Fruit fly (Drosophila melanogaster) whole organism, embryonic: Measurements from ENCODE around the gene Gdh.

Experiments
- Blimp-1 ChIP-seq: fragments of 200-800 bp; sonication (Bioruptor generic); optimal IDR thresholded peaks from 3 replicates; lab custom pipeline; 2018; ENCODE audit warnings: missing biosample characterization, missing genetic modification characterization, mild to moderate bottlenecking, moderate library complexity, missing genetic modification reagents
- BtbVII ChIP-seq: fragments of 200-800 bp; sonication (Bioruptor generic); optimal IDR thresholded peaks from 3 replicates; lab custom pipeline; 2017; ENCODE audit warnings: missing biosample characterization, mild to moderate bottlenecking, missing genetic modification characterization
- CG10209 ChIP-seq: fragments of 200-800 bp; sonication (Bioruptor generic); optimal IDR thresholded peaks from 3 replicates; lab custom pipeline; 2017; ENCODE audit warnings: missing biosample characterization, mild to moderate bottlenecking, missing genetic modification characterization, missing genetic modification reagents
- CG12219 ChIP-seq: fragments of 200-800 bp; sonication (Bioruptor generic); optimal IDR thresholded peaks from 3 replicates; lab custom pipeline; 2018; ENCODE audit warnings: missing biosample characterization, mild to moderate bottlenecking, missing genetic modification characterization
- CG13296 ChIP-seq: fragments of 200-800 bp; sonication (Bioruptor generic); optimal IDR thresholded peaks from 3 replicates; lab custom pipeline; 2018; ENCODE audit warnings: missing biosample characterization, mild to moderate bottlenecking, missing genetic modification characterization
- CG13424 ChIP-seq: fragments of 200-800 bp; sonication (Bioruptor generic); optimal IDR thresholded peaks from 2 replicates; lab custom pipeline; 2019; ENCODE audit warnings: missing biosample characterization, mild to moderate bottlenecking, missing genetic modification characterization, moderate library complexity
- CG1529 ChIP-seq: fragments of 200-800 bp; sonication (Bioruptor generic); optimal IDR thresholded peaks from 3 replicates; lab custom pipeline; 2018; ENCODE audit warnings: missing biosample characterization, missing genetic modification characterization
- CG1602 ChIP-seq: fragments of 200-800 bp; sonication (Bioruptor generic); optimal IDR thresholded peaks from 3 replicates; lab custom pipeline; 2016; ENCODE audit warnings: missing biosample characterization, missing genetic modification characterization
- CG18011 ChIP-seq: fragments of 200-800 bp; sonication (Bioruptor generic); optimal IDR thresholded peaks from 2 replicates; lab custom pipeline; 2017; ENCODE audit warnings: missing biosample characterization, missing genetic modification characterization, mild to moderate bottlenecking, moderate library complexity, missing genotype
- CG2678 ChIP-seq: fragments of 200-800 bp; sonication (Bioruptor generic); optimal IDR thresholded peaks from 3 replicates; lab custom pipeline; 2019; ENCODE audit warnings: missing biosample characterization, mild to moderate bottlenecking, missing genetic modification characterization, moderate library complexity
- CG30020 ChIP-seq: fragments of 200-800 bp; optimal IDR thresholded peaks from 2 replicates; lab custom pipeline; 2019; ENCODE audit warnings: missing biosample characterization, mild to moderate bottlenecking, missing genetic modification characterization, moderate library complexity
- CG34224 ChIP-seq: fragments of 200-800 bp; sonication (Bioruptor generic); IDR thresholded peaks from 3 replicates; pipeline ENCODE4 v1.3.6; 2022; ENCODE audit warnings: missing biosample characterization, missing genetic modification characterization; ENCODE audit not compliant: partially characterized antibody
- CG4328 ChIP-seq: fragments of 200-800 bp; sonication (Bioruptor generic); optimal IDR thresholded peaks from 3 replicates; lab custom pipeline; 2017; ENCODE audit warnings: missing biosample characterization, missing genetic modification reagents, missing genetic modification characterization
- CG6791 ChIP-seq: fragments of 200-800 bp; sonication (Bioruptor generic); IDR thresholded peaks from 3 replicates; pipeline ENCODE4 v1.3.6; 2022; ENCODE audit warnings: missing biosample characterization, missing genetic modification characterization; ENCODE audit not compliant: partially characterized antibody
- CG7357 ChIP-seq: fragments of 200-800 bp; sonication (Bioruptor generic); IDR thresholded peaks from 3 replicates; pipeline ENCODE4 v1.3.6; 2022; ENCODE audit warnings: missing biosample characterization, missing genetic modification characterization
- CG8359 ChIP-seq: fragments of 200-800 bp; sonication (Bioruptor generic); optimal IDR thresholded peaks from 2 replicates; lab custom pipeline; 2017; ENCODE audit warnings: missing biosample characterization, mild to moderate bottlenecking, missing genetic modification characterization, borderline replicate concordance
- CG8478 ChIP-seq: fragments of >200 bp; optimal IDR thresholded peaks from 2 replicates; lab custom pipeline; 2018
- CG8944 ChIP-seq: fragments of 200-800 bp; sonication (Bioruptor generic); optimal IDR thresholded peaks from 3 replicates; lab custom pipeline; 2016; ENCODE audit warnings: missing biosample characterization, missing genetic modification characterization
- CG9215 ChIP-seq: fragments of 200-800 bp; sonication (Bioruptor generic); IDR thresholded peaks from 2 replicates; pipeline ENCODE4 v1.3.6; 2022; ENCODE audit warnings: missing biosample characterization, missing genetic modification characterization
- D ChIP-seq, 2 experiments: fragments of 200-800 bp in 1 of 2; fragments of >200 bp in 1 of 2; sonication (Bioruptor generic) in 1 of 2; optimal IDR thresholded peaks; 2 replicates in 1 of 2; 3 replicates in 1 of 2; lab custom pipeline; 2017; ENCODE audit warnings: mild to moderate bottlenecking in 1 of 2, missing biosample characterization in 1 of 2, missing genetic modification characterization in 1 of 2, missing genetic modification reagents in 1 of 2
- D19B ChIP-seq: fragments of 200-800 bp; sonication (Bioruptor generic); optimal IDR thresholded peaks from 2 replicates; lab custom pipeline; 2017; ENCODE audit warnings: missing biosample characterization, mild to moderate bottlenecking, missing genetic modification characterization
- Dek ChIP-seq: fragments of 200-800 bp; sonication (Bioruptor generic); optimal IDR thresholded peaks from 3 replicates; lab custom pipeline; 2019; ENCODE audit warnings: missing biosample characterization, mild to moderate bottlenecking, missing genetic modification characterization, moderate library complexity
- Dp ChIP-seq: fragments of 200-800 bp; sonication (Bioruptor generic); optimal IDR thresholded peaks from 2 replicates; lab custom pipeline; 2018; ENCODE audit warnings: missing biosample characterization, mild to moderate bottlenecking, missing genetic modification characterization, moderate library complexity
- Gug ChIP-seq: fragments of 200-800 bp; sonication (Bioruptor generic); IDR thresholded peaks from 4 replicates; pipeline ENCODE4 v1.3.6; 2022; ENCODE audit warnings: missing biosample characterization, missing genetic modification characterization
- HmgZ ChIP-seq: fragments of 200-800 bp; sonication (Bioruptor generic); optimal IDR thresholded peaks from 2 replicates; lab custom pipeline; 2018; ENCODE audit warnings: missing biosample characterization, mild to moderate bottlenecking, missing genetic modification characterization
- Mes4 ChIP-seq: fragments of 200-800 bp; sonication (Bioruptor generic); optimal IDR thresholded peaks from 2 replicates; lab custom pipeline; 2016; ENCODE audit warnings: missing biosample characterization, missing genetic modification characterization
- Poxn ChIP-seq: fragments of 200-800 bp; sonication (Bioruptor generic); IDR thresholded peaks from 2 replicates; pipeline ENCODE4 v1.3.6; 2022; ENCODE audit warnings: missing biosample characterization, missing genetic modification characterization
- Side ChIP-seq: fragments of 200-800 bp; sonication (Bioruptor generic); optimal IDR thresholded peaks from 2 replicates; lab custom pipeline; 2016; ENCODE audit warnings: missing biosample characterization, missing genetic modification characterization
- TFAM ChIP-seq: fragments of 200-800 bp; sonication (Bioruptor generic); optimal IDR thresholded peaks from 2 replicates; lab custom pipeline; 2017; ENCODE audit warnings: missing biosample characterization, missing genetic modification characterization, inconsistent platforms
- al ChIP-seq: fragments of 200-800 bp; sonication (Bioruptor generic); IDR thresholded peaks from 2 replicates; pipeline ENCODE4 v1.3.6; 2022; ENCODE audit warnings: missing biosample characterization, missing genetic modification characterization
- chn ChIP-seq: fragments of 200-800 bp; sonication (Bioruptor generic); optimal IDR thresholded peaks from 2 replicates; lab custom pipeline; 2016; ENCODE audit warnings: missing biosample characterization, missing genetic modification characterization
- corto ChIP-seq: fragments of 200-800 bp; sonication (Bioruptor generic); optimal IDR thresholded peaks from 2 replicates; lab custom pipeline; 2016; ENCODE audit warnings: missing biosample characterization, mild to moderate bottlenecking, missing genetic modification characterization, moderate library complexity
- en ChIP-seq: fragments of 200-800 bp; sonication (Bioruptor generic); optimal IDR thresholded peaks from 2 replicates; lab custom pipeline; 2016; ENCODE audit warnings: missing biosample characterization, missing genetic modification characterization
- fd64A ChIP-seq: fragments of 200-800 bp; sonication (Bioruptor generic); optimal IDR thresholded peaks from 3 replicates; lab custom pipeline; 2018; ENCODE audit warnings: missing biosample characterization, mild to moderate bottlenecking, missing genetic modification characterization
- grn ChIP-seq: fragments of 200-800 bp; sonication (Bioruptor generic); optimal IDR thresholded peaks from 3 replicates; lab custom pipeline; 2017; ENCODE audit warnings: missing biosample characterization, missing genetic modification characterization
- h ChIP-seq: fragments of >200 bp; optimal IDR thresholded peaks from 2 replicates; lab custom pipeline; 2017
- insv ChIP-seq, 2 experiments: fragments of 200-800 bp; sonication (Bioruptor generic); optimal IDR thresholded peaks; 3 replicates each; lab custom pipeline; 2016 to 2018; ENCODE audit warnings: missing biosample characterization in 2 of 2, missing genetic modification characterization in 2 of 2
- klu ChIP-seq: fragments of 200-800 bp; sonication (Bioruptor generic); IDR thresholded peaks from 2 replicates; pipeline ENCODE4 v1.3.6; 2022; ENCODE audit warnings: missing biosample characterization, missing genetic modification characterization
- mld ChIP-seq: fragments of 200-800 bp; sonication (Bioruptor generic); IDR thresholded peaks from 3 replicates; pipeline ENCODE4 v1.3.6; 2022; ENCODE audit warnings: missing biosample characterization, missing genetic modification characterization; ENCODE audit not compliant: partially characterized antibody
- nerfin-1 ChIP-seq: fragments of 200-800 bp; sonication (Bioruptor generic); optimal IDR thresholded peaks from 3 replicates; lab custom pipeline; 2019; ENCODE audit warnings: missing biosample characterization, mild to moderate bottlenecking, missing genetic modification characterization, moderate library complexity
- onecut ChIP-seq: fragments of 200-800 bp; sonication (Bioruptor generic); IDR thresholded peaks from 2 replicates; pipeline ENCODE4 v1.3.6; 2022; ENCODE audit warnings: missing biosample characterization, missing genetic modification characterization
- p53 ChIP-seq: fragments of 200-800 bp; sonication (Bioruptor generic); optimal IDR thresholded peaks from 2 replicates; lab custom pipeline; 2016; ENCODE audit warnings: missing biosample characterization, missing genetic modification characterization
- sima ChIP-seq: fragments of 200-800 bp; sonication (Bioruptor generic); optimal IDR thresholded peaks from 2 replicates; lab custom pipeline; 2016; ENCODE audit warnings: missing biosample characterization, missing genetic modification characterization
- sr ChIP-seq: fragments of 200-800 bp; sonication (Bioruptor generic); IDR thresholded peaks from 3 replicates; pipeline ENCODE4 v1.3.6; 2022; ENCODE audit warnings: missing biosample characterization, missing genetic modification characterization
- tin ChIP-seq: fragments of 200-800 bp; sonication (Bioruptor generic); optimal IDR thresholded peaks from 3 replicates; lab custom pipeline; 2016; ENCODE audit warnings: missing biosample characterization, missing genetic modification characterization
- toy ChIP-seq: fragments of 200-800 bp; sonication (Bioruptor generic); IDR thresholded peaks from 2 replicates; pipeline ENCODE4 v1.3.6; 2022; ENCODE audit warnings: missing biosample characterization, missing genetic modification characterization
- vfl ChIP-seq: fragments of 200-800 bp; sonication (Bioruptor generic); optimal IDR thresholded peaks from 2 replicates; lab custom pipeline; 2016; ENCODE audit warnings: missing biosample characterization, missing genetic modification characterization
- wek ChIP-seq: fragments of 200-800 bp; sonication (Bioruptor generic); optimal IDR thresholded peaks from 3 replicates; lab custom pipeline; 2018; ENCODE audit warnings: missing biosample characterization, mild to moderate bottlenecking, missing genetic modification characterization, moderate library complexity

Gdh gene

dm6 chr3R:23933684-23934575 is 9.0 kb downstream of the Gdh start, which contains the start of gene CG5854 (continued):
- TF ChIP-seq sr (GFP tag; lab: Robert Waterston, UW) (peak; percentile 32; the same call in 1 of the 3 replicates), grn (GFP tag; lab: Kevin White, UChicago) (peak; percentile 52), CG8478 (lab: Kevin White, UChicago) (no peak), h (lab: Kevin White, UChicago) (no peak), CG1529 (GFP tag; lab: Kevin White, UChicago) (peak; percentile 77), mld (0 out of 3 replicates have a peak, but pooled peaks have one; percentile 19), insv (GFP tag; optimal IDR thresholded peaks at IDR 0.05; lab: Kevin White, UChicago) (no peak), TFAM (GFP tag; lab: Kevin White, UChicago) (no peak), al (0 out of 2 replicates have a peak, but pooled peaks have one; percentile 6), toy (GFP tag; lab: Robert Waterston, UW) (no peak), CG1602 (peak; percentile 39), CG30020 (tag; lab: Kevin White, UChicago) (peak; percentile 5), Poxn (GFP tag; lab: Robert Waterston, UW) (no peak), wek (GFP tag; lab: Kevin White, UChicago) (peak; percentile 42), Dek (tag; lab: Kevin White, UChicago) (peak; percentile 22), fd64A (GFP tag; lab: Kevin White, UChicago) (peak; percentile 53), CG2678 (tag; lab: Kevin White, UChicago) (peak; percentile 76), Blimp-1 (GFP tag; lab: Kevin White, UChicago) (peak; percentile 75), nerfin-1 (tag; lab: Kevin White, UChicago) (peak; percentile 51), tin (GFP tag; lab: Kevin White, UChicago) (peak; percentile 77), en (GFP tag; lab: Kevin White, UChicago) (peak; percentile 50), CG10209 (GFP tag; lab: Kevin White, UChicago) (peak; percentile 68), Side (GFP tag; lab: Kevin White, UChicago) (peak; percentile 73), sima (GFP tag; lab: Kevin White, UChicago) (no peak), onecut (GFP tag; lab: Robert Waterston, UW) (peak; percentile 67), BtbVII (GFP tag; lab: Kevin White, UChicago) (peak; percentile 76), Gug (peak; percentile 68; the same call in 2 of the 4 replicates), HmgZ (peak; percentile 52), klu (GFP tag; lab: Robert Waterston, UW) (no peak), Dp (GFP tag; lab: Kevin White, UChicago) (peak; percentile 95), CG8944 (peak; percentile 73), D (optimal IDR thresholded peaks at IDR 0.05; lab: Kevin White, UChicago) (no peak), D (GFP tag; optimal IDR thresholded peaks at IDR 0.05; lab: Kevin White, UChicago) (peak; percentile 74), CG7357 (0 out of 3 replicates have a peak, but pooled peaks have one; percentile 34), Mes4 (peak; percentile 73), CG34224 (GFP tag; lab: Robert Waterston, UW) (no peak), chn (GFP tag; lab: Kevin White, UChicago) (peak; percentile 82), CG13296 (GFP tag; lab: Kevin White, UChicago) (peak; percentile 30), p53 (peak; percentile 6), CG4328 (no peak), CG9215 (GFP tag; lab: Robert Waterston, UW) (0 out of 2 replicates have a peak, but pooled peaks have one; percentile 12), CG13424 (tag; lab: Kevin White, UChicago) (peak; percentile 69), corto (no peak), CG18011 (GFP tag; lab: Kevin White, UChicago) (peak; percentile 39), CG12219 (GFP tag; lab: Kevin White, UChicago) (peak; percentile 84), CG6791 (GFP tag; lab: Robert Waterston, UW) (no peak), CG8359 (GFP tag; lab: Kevin White, UChicago) (no peak), D19B (GFP tag; lab: Kevin White, UChicago) (peak; percentile 14), vfl (GFP tag; lab: Kevin White, UChicago) (peak; percentile 1)
